Worm (Caenorhabditis elegans) whole organism, L3 larva: Measurements from ENCODE around the gene fbxc-53.

Source experiments
- ZK546.5 ChIP-seq: sonication (generic microtip); optimal IDR thresholded peaks from 2 replicates; lab custom pipeline; 2017; ENCODE audit warnings: missing biosample characterization, missing genetic modification characterization
- ama-1 ChIP-seq: fragments of 150-350 bp; optimal IDR thresholded peaks from 2 replicates; lab custom pipeline; 2018
- ceh-16 ChIP-seq: sonication (generic microtip); optimal IDR thresholded peaks from 2 replicates; lab custom pipeline; 2017; ENCODE audit warnings: missing biosample characterization, missing genetic modification characterization
- ceh-82 ChIP-seq: fragments of 150-350 bp; optimal IDR thresholded peaks from 2 replicates; lab custom pipeline; 2014; ENCODE audit warnings: missing biosample characterization, missing genetic modification characterization
- elt-1 ChIP-seq: fragments of 150-350 bp; optimal IDR thresholded peaks from 2 replicates; lab custom pipeline; 2014; ENCODE audit warnings: missing biosample characterization, missing genetic modification characterization
- jun-1 ChIP-seq: fragments of 150-350 bp; optimal IDR thresholded peaks from 2 replicates; lab custom pipeline; 2014; ENCODE audit warnings: missing biosample characterization, missing genetic modification reagents, missing genetic modification characterization
- lin-15B ChIP-seq: fragments of 150-350 bp; optimal IDR thresholded peaks from 2 replicates; lab custom pipeline; 2014; ENCODE audit warnings: missing biosample characterization, missing genetic modification characterization
- nfya-1 ChIP-seq: sonication (generic microtip); optimal IDR thresholded peaks from 2 replicates; lab custom pipeline; 2017; ENCODE audit warnings: missing genetic modification characterization, mild to moderate bottlenecking, missing compliant biosample characterization, antibody characterized with exemption, moderate library complexity; ENCODE audit not compliant: insufficient read depth
- nhr-11 ChIP-seq: fragments of 150-350 bp; optimal IDR thresholded peaks from 2 replicates; lab custom pipeline; 2014; ENCODE audit warnings: missing biosample characterization, missing genetic modification characterization
- nhr-12 ChIP-seq: fragments of 150-350 bp; optimal IDR thresholded peaks from 2 replicates; lab custom pipeline; 2014; ENCODE audit warnings: missing biosample characterization, missing genetic modification characterization
- nhr-28 ChIP-seq: fragments of 150-350 bp; optimal IDR thresholded peaks from 2 replicates; lab custom pipeline; 2014; ENCODE audit warnings: missing biosample characterization, missing genetic modification characterization
- sea-2 ChIP-seq: fragments of 150-350 bp; sonication (generic microtip); optimal IDR thresholded peaks from 4 replicates; lab custom pipeline; 2014; ENCODE audit warnings: missing biosample characterization, missing genetic modification reagents, missing genetic modification characterization
- skn-1 ChIP-seq: fragments of 150-350 bp; optimal IDR thresholded peaks from 2 replicates; lab custom pipeline; 2014; ENCODE audit warnings: missing biosample characterization, missing genetic modification characterization
- unc-62 ChIP-seq: fragments of 150-350 bp; sonication (generic microtip); optimal IDR thresholded peaks from 4 replicates; lab custom pipeline; 2014; ENCODE audit warnings: missing biosample characterization, missing genetic modification reagents, missing genetic modification characterization

DNA sequence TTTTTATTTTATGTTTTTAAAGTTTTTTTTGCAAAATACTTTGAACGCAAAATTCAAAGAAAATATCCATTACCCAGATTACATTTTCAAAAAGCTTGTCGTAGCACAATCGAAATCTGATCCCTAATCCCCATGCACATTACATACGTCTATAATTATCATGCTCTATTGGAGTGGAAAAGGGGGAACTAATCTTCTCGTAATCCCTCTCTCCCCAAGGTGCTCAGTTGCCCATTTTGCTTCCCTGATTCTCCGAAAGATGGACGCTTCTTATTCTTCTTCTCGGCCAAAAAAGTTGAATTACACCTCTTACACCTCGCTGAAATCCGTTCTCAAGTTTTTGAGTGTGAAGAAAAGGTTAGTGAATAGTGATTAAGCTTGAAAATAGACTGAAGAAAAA, at the start of gene fbxc-53:
- TF ChIP-seq ZK546.5 (tag; lab: Kevin White, UChicago) (no peak), elt-1 (tag; lab: Kevin White, UChicago) (no peak), ceh-16 (no peak), nfya-1 (tag; lab: Kevin White, UChicago) (no peak), skn-1 (tag; lab: Kevin White, UChicago) (no peak), unc-62 (no peak), sea-2 (GFP tag; lab: Kevin White, UChicago) (no peak), jun-1 (tag; lab: Kevin White, UChicago) (no peak), nhr-11 (no peak), nhr-12 (tag; lab: Kevin White, UChicago) (no peak), ceh-82 (tag; lab: Kevin White, UChicago) (no peak), ama-1 (no peak), nhr-28 (no peak), lin-15B (tag; lab: Kevin White, UChicago) (no peak)
